1 fruit fly cellular context compared by ENCODE assay signal in genomic region chr3R:16374101-16374500, dm6.
TF ChIP-seq lines count a peak whose summit lies in the region.

No protein-coding gene starts in this region.

TF ChIP-seq in whole organism, embryonic, 481 proteins besides CTCF, POLR2A, EP300 and RAD21 (continued from another document):
- no peak for TF ChIP-seq Awh (GFP tag; IDR thresholded peaks at IDR 0.05; lab: Robert Waterston, UW)
- no peak for TF ChIP-seq oc (tag; optimal IDR thresholded peaks at IDR 0.05; lab: Kevin White, UChicago)
- peak; percentile 71 for TF ChIP-seq zen (tag; optimal IDR thresholded peaks at IDR 0.05; lab: Kevin White, UChicago)
- no peak for TF ChIP-seq CG4404 (GFP tag; IDR thresholded peaks at IDR 0.05; lab: Robert Waterston, UW)
- no peak for TF ChIP-seq stc (GFP tag; IDR thresholded peaks at IDR 0.05; lab: Robert Waterston, UW)
- TF ChIP-seq CG4854 (GFP tag; optimal IDR thresholded peaks at IDR 0.05; lab: Kevin White, UChicago), result no peak
- no peak for TF ChIP-seq org-1 (GFP tag; optimal IDR thresholded peaks at IDR 0.05; lab: Kevin White, UChicago)
- TF ChIP-seq rib (GFP tag; IDR thresholded peaks at IDR 0.05; lab: Robert Waterston, UW), result no peak
